Fruit fly (Drosophila melanogaster) whole organism, embryonic: ENCODE data around the gene caup.

ENCODE experiments used
- Atf6 ChIP-seq: fragments of 200-800 bp; sonication (Bioruptor generic); IDR thresholded peaks from 2 replicates; pipeline ENCODE4 v1.3.6; 2022; ENCODE audit warnings: missing biosample characterization, missing genetic modification characterization
- CG1024 ChIP-seq: fragments of 200-800 bp; sonication (Bioruptor generic); IDR thresholded peaks from 2 replicates; pipeline ENCODE4 v1.3.6; 2022; ENCODE audit warnings: missing biosample characterization, missing genetic modification characterization
- CG11085 ChIP-seq: fragments of 200-800 bp; sonication (Bioruptor generic); IDR thresholded peaks from 2 replicates; pipeline ENCODE4 v1.3.6; 2022; ENCODE audit warnings: missing biosample characterization, missing genetic modification characterization
- CG11504 ChIP-seq: fragments of 200-800 bp; sonication (Bioruptor generic); optimal IDR thresholded peaks from 3 replicates; lab custom pipeline; 2019; ENCODE audit warnings: missing biosample characterization, mild to moderate bottlenecking, missing genetic modification characterization, moderate library complexity
- CG12219 ChIP-seq: fragments of 200-800 bp; sonication (Bioruptor generic); optimal IDR thresholded peaks from 3 replicates; lab custom pipeline; 2018; ENCODE audit warnings: missing biosample characterization, mild to moderate bottlenecking, missing genetic modification characterization
- CG1233 ChIP-seq: fragments of 200-800 bp; sonication (Bioruptor generic); optimal IDR thresholded peaks from 4 replicates; lab custom pipeline; 2018; ENCODE audit warnings: missing biosample characterization, mild to moderate bottlenecking, missing genetic modification characterization
- CG12942 ChIP-seq: fragments of 200-800 bp; sonication (Bioruptor generic); optimal IDR thresholded peaks from 3 replicates; lab custom pipeline; 2016; ENCODE audit warnings: missing biosample characterization, missing genetic modification characterization
- CG14014 ChIP-seq: fragments of 200-800 bp; sonication (Bioruptor generic); IDR thresholded peaks from 2 replicates; pipeline ENCODE4 v1.3.6; 2022; ENCODE audit warnings: missing biosample characterization, missing genetic modification characterization
- CG16813 ChIP-seq: fragments of 200-800 bp; sonication (Bioruptor generic); IDR thresholded peaks from 3 replicates; pipeline ENCODE4 v1.3.6; 2022; ENCODE audit warnings: missing biosample characterization, missing genetic modification characterization; ENCODE audit not compliant: partially characterized antibody
- CG16863 ChIP-seq: fragments of 200-800 bp; sonication (Bioruptor generic); optimal IDR thresholded peaks from 3 replicates; lab custom pipeline; 2016; ENCODE audit warnings: missing biosample characterization, missing genetic modification characterization
- CG17359 ChIP-seq: fragments of 200-800 bp; sonication (Bioruptor generic); optimal IDR thresholded peaks from 3 replicates; lab custom pipeline; 2018; ENCODE audit warnings: missing biosample characterization, mild to moderate bottlenecking, missing genetic modification characterization, moderate library complexity
- CG17612 ChIP-seq: fragments of 200-800 bp; sonication (Bioruptor generic); IDR thresholded peaks from 2 replicates; pipeline ENCODE4 v1.3.6; 2022; ENCODE audit warnings: missing biosample characterization, missing genetic modification characterization
- CG18011 ChIP-seq: fragments of 200-800 bp; sonication (Bioruptor generic); optimal IDR thresholded peaks from 2 replicates; lab custom pipeline; 2017; ENCODE audit warnings: missing biosample characterization, missing genetic modification characterization, mild to moderate bottlenecking, moderate library complexity, missing genotype
- CG18619 ChIP-seq: fragments of 200-800 bp; sonication (Bioruptor generic); optimal IDR thresholded peaks from 3 replicates; lab custom pipeline; 2017; ENCODE audit warnings: missing biosample characterization, mild to moderate bottlenecking, missing genetic modification characterization
- CG2199 ChIP-seq: fragments of 200-800 bp; sonication (Bioruptor generic); IDR thresholded peaks from 3 replicates; pipeline ENCODE4 v1.3.6; 2022; ENCODE audit warnings: missing biosample characterization, missing genetic modification characterization
- CG2889 ChIP-seq: fragments of 200-800 bp; sonication (Bioruptor generic); IDR thresholded peaks from 3 replicates; pipeline ENCODE4 v1.3.6; 2022; ENCODE audit warnings: missing biosample characterization, missing genetic modification characterization
- CG3065 ChIP-seq: fragments of 200-800 bp; sonication (Bioruptor generic); optimal IDR thresholded peaks from 2 replicates; lab custom pipeline; 2016; ENCODE audit warnings: missing biosample characterization, missing genetic modification characterization
- CG3995 ChIP-seq: fragments of 200-800 bp; sonication (Bioruptor generic); optimal IDR thresholded peaks from 3 replicates; lab custom pipeline; 2016; ENCODE audit warnings: missing biosample characterization, missing genetic modification characterization
- CG7745 ChIP-seq: fragments of 200-800 bp; sonication (Bioruptor generic); optimal IDR thresholded peaks from 2 replicates; lab custom pipeline; 2018; ENCODE audit warnings: missing biosample characterization, mild to moderate bottlenecking, missing genetic modification characterization, moderate library complexity
- CG7786 ChIP-seq: fragments of 200-800 bp; sonication (Bioruptor generic); optimal IDR thresholded peaks from 2 replicates; lab custom pipeline; 2016; ENCODE audit warnings: missing biosample characterization, missing genetic modification characterization
- CG8944 ChIP-seq: fragments of 200-800 bp; sonication (Bioruptor generic); optimal IDR thresholded peaks from 3 replicates; lab custom pipeline; 2016; ENCODE audit warnings: missing biosample characterization, missing genetic modification characterization
- CG9437 ChIP-seq: fragments of 200-800 bp; sonication (Bioruptor generic); optimal IDR thresholded peaks from 2 replicates; lab custom pipeline; 2018; ENCODE audit warnings: missing biosample characterization, mild to moderate bottlenecking, missing genetic modification characterization
- CG9727 ChIP-seq: fragments of 200-800 bp; sonication (Bioruptor generic); optimal IDR thresholded peaks from 3 replicates; lab custom pipeline; 2017; ENCODE audit warnings: missing biosample characterization, mild to moderate bottlenecking, missing genetic modification characterization
- D19B ChIP-seq: fragments of 200-800 bp; sonication (Bioruptor generic); optimal IDR thresholded peaks from 2 replicates; lab custom pipeline; 2017; ENCODE audit warnings: missing biosample characterization, mild to moderate bottlenecking, missing genetic modification characterization
- Dek ChIP-seq: fragments of 200-800 bp; sonication (Bioruptor generic); optimal IDR thresholded peaks from 3 replicates; lab custom pipeline; 2019; ENCODE audit warnings: missing biosample characterization, mild to moderate bottlenecking, missing genetic modification characterization, moderate library complexity
- Dip2 ChIP-seq: fragments of 200-800 bp; sonication (Bioruptor generic); IDR thresholded peaks from 2 replicates; pipeline ENCODE4 v1.3.6; 2022; ENCODE audit warnings: missing biosample characterization, missing genetic modification characterization
- Drgx ChIP-seq: fragments of 200-800 bp; sonication (Bioruptor generic); IDR thresholded peaks from 2 replicates; pipeline ENCODE4 v1.3.6; 2022; ENCODE audit warnings: missing biosample characterization, missing genetic modification characterization
- Ets65A ChIP-seq: fragments of 200-800 bp; sonication (Bioruptor generic); peaks from one replicate; lab custom pipeline; 2016; ENCODE audit warnings: missing biosample characterization, missing genetic modification characterization
- Fer2 ChIP-seq: fragments of 200-800 bp; sonication (Bioruptor generic); optimal IDR thresholded peaks from 2 replicates; lab custom pipeline; 2018; ENCODE audit warnings: missing biosample characterization, mild to moderate bottlenecking, missing genetic modification characterization, moderate library complexity
- Hey ChIP-seq: fragments of 200-800 bp; sonication (Bioruptor generic); optimal IDR thresholded peaks from 3 replicates; lab custom pipeline; 2018; ENCODE audit warnings: missing biosample characterization, mild to moderate bottlenecking, missing genetic modification characterization
- Med ChIP-seq: fragments of 200-800 bp; sonication (Bioruptor generic); peaks from one replicate; lab custom pipeline; 2016; ENCODE audit warnings: missing biosample characterization, missing genetic modification characterization, mild to moderate bottlenecking, inconsistent platforms, moderate library complexity
- Vsx1 ChIP-seq: fragments of 200-800 bp; sonication (Bioruptor generic); optimal IDR thresholded peaks from 2 replicates; lab custom pipeline; 2017; ENCODE audit warnings: missing biosample characterization, mild to moderate bottlenecking, missing genetic modification characterization, missing genetic modification reagents
- ato ChIP-seq: fragments of 200-800 bp; sonication (Bioruptor generic); IDR thresholded peaks from 2 replicates; pipeline ENCODE4 v1.3.6; 2022; ENCODE audit warnings: missing biosample characterization, missing genetic modification characterization; ENCODE audit not compliant: partially characterized antibody
- cad ChIP-seq: fragments of >200 bp; optimal IDR thresholded peaks from 2 replicates; lab custom pipeline; 2017; ENCODE audit warnings: missing biosample characterization, missing genetic modification characterization
- chinmo ChIP-seq: fragments of 200-800 bp; sonication (Bioruptor generic); IDR thresholded peaks from 4 replicates; pipeline ENCODE4 v1.3.6; 2022; ENCODE audit warnings: missing biosample characterization, missing genetic modification characterization; ENCODE audit not compliant: partially characterized antibody
- danr ChIP-seq: fragments of 200-800 bp; sonication (Bioruptor generic); IDR thresholded peaks from 2 replicates; pipeline ENCODE4 v1.3.6; 2022; ENCODE audit warnings: missing biosample characterization, missing genetic modification characterization
- esg ChIP-seq: fragments of 200-800 bp; sonication (Bioruptor generic); conservative IDR thresholded peaks from 2 replicates; pipeline ENCODE4 v1.3.6; 2022; ENCODE audit warnings: missing biosample characterization, missing genetic modification characterization
- fru ChIP-seq: fragments of >200 bp; optimal IDR thresholded peaks from 2 replicates; lab custom pipeline; 2017
- ftz-f1 ChIP-seq: fragments of 200-800 bp; sonication (Bioruptor generic); optimal IDR thresholded peaks from 2 replicates; lab custom pipeline; 2016; ENCODE audit warnings: missing biosample characterization, missing genetic modification characterization
- grn ChIP-seq: fragments of 200-800 bp; sonication (Bioruptor generic); optimal IDR thresholded peaks from 3 replicates; lab custom pipeline; 2017; ENCODE audit warnings: missing biosample characterization, missing genetic modification characterization
- h ChIP-seq: fragments of >200 bp; optimal IDR thresholded peaks from 2 replicates; lab custom pipeline; 2017
- jing ChIP-seq: fragments of 200-800 bp; sonication (Bioruptor generic); optimal IDR thresholded peaks from 2 replicates; lab custom pipeline; 2018; ENCODE audit warnings: missing biosample characterization, mild to moderate bottlenecking, missing genetic modification characterization
- lilli ChIP-seq: fragments of 200-800 bp; sonication (Bioruptor generic); optimal IDR thresholded peaks from 3 replicates; lab custom pipeline; 2016; ENCODE audit warnings: missing biosample characterization, missing genetic modification characterization
- oc ChIP-seq: fragments of 200-800 bp; sonication (Bioruptor generic); optimal IDR thresholded peaks from 2 replicates; lab custom pipeline; 2018; ENCODE audit warnings: missing biosample characterization, mild to moderate bottlenecking, missing genetic modification characterization, moderate library complexity
- pfk ChIP-seq: fragments of 200-800 bp; sonication (Bioruptor generic); optimal IDR thresholded peaks from 2 replicates; lab custom pipeline; 2018; ENCODE audit warnings: missing biosample characterization, mild to moderate bottlenecking, missing genetic modification characterization, moderate library complexity
- prd ChIP-seq, 3 experiments: fragments of >200 bp in 2 of 3; fragments of 200-800 bp in 1 of 3; sonication (Bioruptor generic) in 1 of 3; optimal IDR thresholded peaks in 2 of 3; IDR thresholded peaks in 1 of 3; 2 replicates in 2 of 3; 3 replicates in 1 of 3; pipeline versions ENCODE4 v1.3.6 to Lab custom; 2017 to 2022; ENCODE audit warnings: missing biosample characterization in 1 of 3, missing genetic modification characterization in 1 of 3
- pzg ChIP-seq: fragments of 200-800 bp; sonication (Bioruptor generic); optimal IDR thresholded peaks from 3 replicates; lab custom pipeline; 2018; ENCODE audit warnings: missing biosample characterization, mild to moderate bottlenecking, missing genetic modification characterization, moderate library complexity
- ranshi ChIP-seq: fragments of 200-800 bp; sonication (Bioruptor generic); IDR thresholded peaks from 2 replicates; pipeline ENCODE4 v1.3.6; 2022; ENCODE audit warnings: missing biosample characterization, missing genetic modification characterization
- sens ChIP-seq: fragments of 200-800 bp; sonication (Bioruptor generic); peaks from one replicate; lab custom pipeline; 2016; ENCODE audit warnings: missing biosample characterization, missing genetic modification characterization
- shn ChIP-seq: fragments of 200-800 bp; sonication (Bioruptor generic); optimal IDR thresholded peaks from 3 replicates; lab custom pipeline; 2016; ENCODE audit warnings: missing biosample characterization, missing genetic modification characterization
- sna ChIP-seq: fragments of 200-800 bp; sonication (Bioruptor generic); IDR thresholded peaks from 2 replicates; pipeline ENCODE4 v1.3.6; 2022; ENCODE audit warnings: missing biosample characterization, missing genetic modification characterization; ENCODE audit not compliant: partially characterized antibody
- tin ChIP-seq: fragments of 200-800 bp; sonication (Bioruptor generic); optimal IDR thresholded peaks from 3 replicates; lab custom pipeline; 2016; ENCODE audit warnings: missing biosample characterization, missing genetic modification characterization

Gene caup

dm6 chr3L:12618824-12619370 is 9.5 kb downstream of the caup start (continued):
- TF ChIP-seq pzg (GFP tag; lab: Kevin White, UChicago) (no peak), CG3995 (GFP tag; lab: Kevin White, UChicago) (no peak), ranshi (peak; percentile 37; the same call in 1 of the 2 replicates), CG9727 (peak; percentile 19), cad (no peak), sens (GFP tag; lab: Kevin White, UChicago) (peak; percentile 89), Dip2 (GFP tag; lab: Robert Waterston, UW) (no peak), CG12219 (no peak), CG7745 (tag; lab: Kevin White, UChicago) (no peak), CG17359 (tag; lab: Kevin White, UChicago) (peak; percentile 24), CG8944 (GFP tag; lab: Kevin White, UChicago) (no peak), CG12942 (GFP tag; lab: Kevin White, UChicago) (no peak), CG2199 (no peak), jing (GFP tag; lab: Kevin White, UChicago) (no peak), CG1233 (GFP tag; lab: Kevin White, UChicago) (no peak), oc (no peak), Hey (tag; lab: Kevin White, UChicago) (no peak), CG7786 (GFP tag; lab: Kevin White, UChicago) (no peak), CG1024 (GFP tag; lab: Robert Waterston, UW) (no peak), esg (no peak), CG16813 (GFP tag; lab: Robert Waterston, UW) (no peak), CG16863 (GFP tag; lab: Kevin White, UChicago) (no peak), CG9437 (GFP tag; lab: Kevin White, UChicago) (no peak), Drgx (GFP tag; lab: Robert Waterston, UW) (no peak), CG17612 (GFP tag; lab: Robert Waterston, UW) (no peak), ftz-f1 (no peak), chinmo (GFP tag; lab: Robert Waterston, UW) (no peak), h (no peak), CG3065 (GFP tag; lab: Kevin White, UChicago) (no peak), prd (optimal IDR thresholded peaks at IDR 0.05; lab: Kevin White, UChicago) (no peak), prd (GFP tag; IDR thresholded peaks at IDR 0.05; lab: Robert Waterston, UW) (no peak; the same call in 2 of the 3 replicates), Fer2 (no peak), lilli (no peak), CG11504 (tag; lab: Kevin White, UChicago) (no peak), shn (GFP tag; lab: Kevin White, UChicago) (no peak), CG2889 (GFP tag; lab: Robert Waterston, UW) (no peak), Vsx1 (no peak), grn (GFP tag; lab: Kevin White, UChicago) (no peak), fru (lab: Kevin White, UChicago) (no peak), Atf6 (GFP tag; lab: Robert Waterston, UW) (no peak), CG11085 (no peak), CG14014 (GFP tag; lab: Robert Waterston, UW) (no peak), Dek (tag; lab: Kevin White, UChicago) (no peak), danr (GFP tag; lab: Robert Waterston, UW) (no peak), CG18619 (GFP tag; lab: Kevin White, UChicago) (no peak), pfk (GFP tag; lab: Kevin White, UChicago) (no peak), sna (no peak), Med (peak; percentile 84), CG18011 (GFP tag; lab: Kevin White, UChicago) (no peak), ato (GFP tag; lab: Robert Waterston, UW) (no peak), D19B (no peak), Ets65A (peak; percentile 91), tin (GFP tag; lab: Kevin White, UChicago) (peak; percentile 19)
